Worm (Caenorhabditis elegans) whole organism, L1 larva: ENCODE data around the gene F56D2.8.

Experiments used
- ama-1 ChIP-seq: fragments of 150-350 bp; optimal IDR thresholded peaks from 2 replicates; lab custom pipeline; 2014
- nhr-76 ChIP-seq: sonication (generic microtip); optimal IDR thresholded peaks from 2 replicates; lab custom pipeline; 2017; ENCODE audit warnings: missing biosample characterization, missing genetic modification characterization
- nhr-85 ChIP-seq: sonication (generic microtip); peaks from one replicate; lab custom pipeline; 2016; ENCODE audit warnings: missing genetic modification characterization, inconsistent platforms, missing compliant biosample characterization
- pax-3 ChIP-seq: fragments of 200-800 bp; sonication (Bioruptor generic); optimal IDR thresholded peaks from 2 replicates; lab custom pipeline; 2018; ENCODE audit warnings: mild to moderate bottlenecking, missing genetic modification characterization, moderate library complexity, missing compliant biosample characterization
- skn-1 ChIP-seq: fragments of 150-350 bp; optimal IDR thresholded peaks from 2 replicates; lab custom pipeline; 2014; ENCODE audit warnings: missing biosample characterization, missing genetic modification characterization
- zag-1 ChIP-seq: fragments of 150-350 bp; optimal IDR thresholded peaks from 2 replicates; lab custom pipeline; 2014; ENCODE audit warnings: missing biosample characterization, missing genetic modification characterization

ce11 chrIII:5552072-5552667 lies 30.5 kb downstream of the F56D2.8 start, which contains the start of gene F09F7.6:
- no peak for TF ChIP-seq nhr-76 (tag; lab: Kevin White, UChicago)
- TF ChIP-seq zag-1: no peak
- peak; percentile 47 for TF ChIP-seq ama-1 (lab: Kevin White, UChicago)
- TF ChIP-seq pax-3 (tag; lab: Kevin White, UChicago): no peak
- peak; percentile 98 for TF ChIP-seq nhr-85 (tag; lab: Kevin White, UChicago)
- no peak for TF ChIP-seq skn-1 (tag; lab: Kevin White, UChicago)
